Fruit fly (Drosophila melanogaster): ENCODE data around the gene CG9173.

Gene CG9173

dm6 chr3L:1440999-1441398 is 17.7 kb upstream of the CG9173 start:
- no peak for TF ChIP-seq pan (optimal IDR thresholded peaks at IDR 0.05)
- TF ChIP-seq CG8478 (optimal IDR thresholded peaks at IDR 0.05), result no peak
- no peak for TF ChIP-seq usp (GFP tag; optimal IDR thresholded peaks at IDR 0.05)
- no peak for TF ChIP-seq Dll (optimal IDR thresholded peaks at IDR 0.05)
- TF ChIP-seq EcR (GFP tag; optimal IDR thresholded peaks at IDR 0.05), result no peak
- TF ChIP-seq psq (optimal IDR thresholded peaks at IDR 0.05), result no peak

DNA sequence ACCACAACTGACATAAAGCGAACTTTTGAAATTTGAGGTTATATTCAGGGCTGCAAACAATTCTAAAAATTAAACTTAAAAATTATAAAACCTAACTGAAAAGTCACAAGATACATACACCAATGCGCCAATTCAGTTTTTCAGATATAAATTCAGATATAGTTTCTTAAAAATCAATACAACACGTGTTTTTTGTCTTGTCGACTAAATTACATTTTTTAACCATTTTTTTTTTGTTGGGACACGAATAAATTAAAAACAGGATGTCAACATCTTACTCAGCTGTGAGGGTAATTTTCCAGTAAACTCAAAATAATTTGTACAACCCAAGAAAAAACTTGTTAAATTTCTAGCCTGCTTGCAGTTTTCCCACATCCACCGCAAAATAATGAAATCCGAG is 14.5 kb upstream of the CG9173 start, which contains the start of gene SA2:
SA2 (minus strand) TSS at position 101 of the 400 bp plus-strand sequence.
- no peak for TF ChIP-seq CG8478 (optimal IDR thresholded peaks at IDR 0.05)
- TF ChIP-seq usp (GFP tag; optimal IDR thresholded peaks at IDR 0.05), result no peak
- no peak for TF ChIP-seq psq (optimal IDR thresholded peaks at IDR 0.05)
- no peak for TF ChIP-seq EcR (GFP tag; optimal IDR thresholded peaks at IDR 0.05)
- TF ChIP-seq pan (optimal IDR thresholded peaks at IDR 0.05), result no peak
- TF ChIP-seq Dll (optimal IDR thresholded peaks at IDR 0.05), result no peak

DNA sequence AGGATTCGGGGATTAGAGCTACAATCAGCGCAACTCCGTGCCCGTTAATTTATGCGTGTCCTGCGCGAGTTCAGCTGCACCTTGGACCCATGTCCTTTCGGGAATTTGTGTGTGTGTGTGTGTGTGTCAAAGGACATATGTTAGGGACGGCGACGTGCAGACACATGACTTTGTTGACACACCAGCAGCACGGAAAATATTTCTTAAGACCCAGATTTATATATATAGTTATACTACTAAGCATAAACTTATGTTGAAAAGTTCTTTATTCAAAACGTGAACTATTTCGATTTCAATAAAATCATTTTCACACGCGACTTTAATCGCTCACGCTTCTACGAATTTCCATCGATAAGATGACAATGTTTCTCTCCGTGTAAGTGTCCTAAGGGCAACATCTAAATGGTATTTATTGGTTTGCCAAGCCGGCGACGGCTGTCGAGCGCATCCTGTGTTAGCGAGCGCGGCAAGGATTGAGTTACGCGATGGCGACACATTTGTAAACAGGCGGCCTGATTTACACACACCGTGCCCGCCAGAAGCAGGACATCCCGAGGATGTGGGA is 8.3 kb upstream of the CG9173 start:
- TF ChIP-seq pan (optimal IDR thresholded peaks at IDR 0.05) (no peak), usp (GFP tag; optimal IDR thresholded peaks at IDR 0.05) (no peak), Dll (optimal IDR thresholded peaks at IDR 0.05) (no peak), EcR (GFP tag; optimal IDR thresholded peaks at IDR 0.05) (no peak), CG8478 (optimal IDR thresholded peaks at IDR 0.05) (no peak), psq (optimal IDR thresholded peaks at IDR 0.05) (no peak)

DNA sequence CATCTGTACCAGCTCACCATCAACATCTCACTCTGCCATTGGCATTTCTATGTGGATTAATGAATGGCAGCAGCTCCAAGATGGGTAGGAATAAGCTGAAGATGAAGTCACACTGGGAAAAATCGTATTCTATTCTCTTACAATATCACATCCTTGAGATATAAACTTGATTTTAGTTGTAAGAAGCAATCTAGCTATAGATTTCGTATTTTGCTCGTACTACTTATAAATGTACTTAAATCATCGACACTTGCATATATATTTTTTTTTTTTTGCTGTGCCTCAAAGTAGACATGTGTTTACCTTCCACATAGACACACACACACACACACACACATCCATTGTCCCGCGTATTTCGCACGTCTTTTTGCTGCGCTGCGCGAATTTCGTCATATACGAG is 1.2 kb upstream of the CG9173 start:
- TF ChIP-seq psq (optimal IDR thresholded peaks at IDR 0.05), result no peak
- no peak for TF ChIP-seq EcR (GFP tag; optimal IDR thresholded peaks at IDR 0.05)
- TF ChIP-seq Dll (optimal IDR thresholded peaks at IDR 0.05), result no peak
- no peak for TF ChIP-seq CG8478 (optimal IDR thresholded peaks at IDR 0.05)
- TF ChIP-seq pan (optimal IDR thresholded peaks at IDR 0.05), result no peak
- TF ChIP-seq usp (GFP tag; optimal IDR thresholded peaks at IDR 0.05), result no peak

- no peak for TF ChIP-seq CG8478 (optimal IDR thresholded peaks at IDR 0.05)
Measured at dm6 chr3L:1420950-1421349, 2.3 kb downstream of the CG9173 start.

- TF ChIP-seq pan (optimal IDR thresholded peaks at IDR 0.05) (no peak), EcR (GFP tag; optimal IDR thresholded peaks at IDR 0.05) (no peak), usp (GFP tag; optimal IDR thresholded peaks at IDR 0.05) (no peak), Dll (optimal IDR thresholded peaks at IDR 0.05) (no peak), CG8478 (optimal IDR thresholded peaks at IDR 0.05) (no peak), psq (optimal IDR thresholded peaks at IDR 0.05) (no peak)
Measured at dm6 chr3L:1419929-1420328, 3.3 kb downstream of the CG9173 start.

- TF ChIP-seq psq (optimal IDR thresholded peaks at IDR 0.05) (no peak), CG8478 (optimal IDR thresholded peaks at IDR 0.05) (no peak), Dll (optimal IDR thresholded peaks at IDR 0.05) (no peak), usp (GFP tag; optimal IDR thresholded peaks at IDR 0.05) (no peak), EcR (GFP tag; optimal IDR thresholded peaks at IDR 0.05) (no peak), pan (optimal IDR thresholded peaks at IDR 0.05) (no peak)
Measured at dm6 chr3L:1418821-1419220, 4.5 kb downstream of the CG9173 start.

- TF ChIP-seq Dll (optimal IDR thresholded peaks at IDR 0.05) (no peak), pan (optimal IDR thresholded peaks at IDR 0.05) (no peak), usp (GFP tag; optimal IDR thresholded peaks at IDR 0.05) (no peak), EcR (GFP tag; optimal IDR thresholded peaks at IDR 0.05) (no peak), CG8478 (optimal IDR thresholded peaks at IDR 0.05) (no peak), psq (optimal IDR thresholded peaks at IDR 0.05) (no peak)
Measured at dm6 chr3L:1417898-1418297, 5.4 kb downstream of the CG9173 start.

dm6 chr3L:1415931-1416330 is 7.3 kb downstream of the CG9173 start, which contains the start of gene FucTD:
FucTD (plus strand) TSS chr3L:1416231.
- TF ChIP-seq psq (optimal IDR thresholded peaks at IDR 0.05) (no peak), CG8478 (optimal IDR thresholded peaks at IDR 0.05) (no peak), EcR (GFP tag; optimal IDR thresholded peaks at IDR 0.05) (no peak), Dll (optimal IDR thresholded peaks at IDR 0.05) (no peak), usp (GFP tag; optimal IDR thresholded peaks at IDR 0.05) (no peak), pan (optimal IDR thresholded peaks at IDR 0.05) (no peak)

- TF ChIP-seq EcR (GFP tag; optimal IDR thresholded peaks at IDR 0.05) (no peak), usp (GFP tag; optimal IDR thresholded peaks at IDR 0.05) (no peak), Dll (optimal IDR thresholded peaks at IDR 0.05) (peak; percentile 8)
Measured at dm6 chr3L:1414032-1414431, 9.2 kb downstream of the CG9173 start.

DNA sequence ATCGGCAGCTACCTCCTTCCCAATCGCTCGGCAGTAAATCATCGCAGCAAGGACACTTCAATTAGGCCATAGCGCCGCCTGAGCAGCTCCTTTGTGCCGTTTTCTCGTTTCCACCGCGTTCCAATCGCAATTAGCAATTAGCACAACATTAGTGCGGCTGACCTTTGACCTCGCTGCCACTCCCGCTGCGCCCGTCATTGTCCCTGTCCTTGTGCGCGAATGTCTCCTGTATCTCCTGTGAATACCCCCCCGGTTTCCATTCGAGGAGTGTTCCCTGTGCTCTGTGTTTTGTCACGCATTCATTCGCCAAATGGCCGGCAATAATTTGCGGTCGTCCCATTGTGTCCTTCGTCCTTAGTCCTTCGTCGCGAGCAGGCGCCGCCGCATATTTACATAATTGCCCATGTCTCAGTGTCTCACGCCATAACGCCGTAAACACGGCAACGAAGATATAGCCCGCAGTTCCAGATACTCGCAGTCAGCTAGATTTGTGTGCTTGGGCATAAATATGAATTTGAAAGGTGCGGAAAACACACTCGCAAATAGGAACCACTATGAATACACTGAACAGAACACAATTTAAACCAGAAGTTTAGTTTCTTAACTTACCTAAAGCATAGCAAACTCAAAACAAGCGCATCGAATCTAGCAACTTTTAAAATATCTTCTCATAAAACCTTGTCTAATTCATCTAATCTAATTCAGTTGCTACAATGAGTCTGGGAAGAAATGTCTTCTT is 12.7 kb downstream of the CG9173 start, which contains the start of gene CG9168:
CG9168 (plus strand) TSS at position 689 of the 739 bp plus-strand sequence.
- TF ChIP-seq psq (optimal IDR thresholded peaks at IDR 0.05) (no peak), CG8478 (optimal IDR thresholded peaks at IDR 0.05) (no peak), pan (optimal IDR thresholded peaks at IDR 0.05) (no peak), usp (GFP tag; optimal IDR thresholded peaks at IDR 0.05) (no peak), EcR (GFP tag; optimal IDR thresholded peaks at IDR 0.05) (no peak)

DNA sequence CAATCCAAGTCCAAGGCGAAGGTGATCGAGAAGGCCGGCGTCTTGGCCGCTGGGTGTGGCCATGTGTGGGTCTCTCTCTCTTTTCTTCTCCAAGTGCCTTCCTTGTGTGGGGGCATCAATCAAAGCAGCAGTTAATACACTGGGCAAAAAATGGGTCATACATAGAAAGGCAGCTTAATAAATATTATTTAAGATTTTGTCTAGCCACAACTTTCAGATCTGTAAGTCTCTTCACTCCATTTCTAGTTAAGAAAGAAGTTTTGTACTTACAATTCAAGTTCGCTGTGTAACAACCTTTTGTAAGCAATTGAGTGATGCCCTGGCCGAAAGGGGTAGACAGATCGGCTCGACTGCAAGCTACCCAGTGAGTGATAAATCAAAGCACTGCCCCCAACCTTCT is 15.2 kb downstream of the CG9173 start:
- TF ChIP-seq pan (optimal IDR thresholded peaks at IDR 0.05), result no peak
- no peak for TF ChIP-seq CG8478 (optimal IDR thresholded peaks at IDR 0.05)
- no peak for TF ChIP-seq usp (GFP tag; optimal IDR thresholded peaks at IDR 0.05)
- TF ChIP-seq Dll (optimal IDR thresholded peaks at IDR 0.05), result no peak
- no peak for TF ChIP-seq EcR (GFP tag; optimal IDR thresholded peaks at IDR 0.05)
- TF ChIP-seq psq (optimal IDR thresholded peaks at IDR 0.05), result no peak
